Worm (Caenorhabditis elegans) whole organism, L3 larva: ENCODE results near the gene T16G12.8.

Source experiments
- R02D3.7 ChIP-seq: fragments of 150-350 bp; optimal IDR thresholded peaks from 2 replicates; lab custom pipeline; 2014; ENCODE audit warnings: missing biosample characterization, missing genetic modification characterization
- ZK546.5 ChIP-seq: sonication (generic microtip); optimal IDR thresholded peaks from 2 replicates; lab custom pipeline; 2017; ENCODE audit warnings: missing biosample characterization, missing genetic modification characterization
- aly-2 ChIP-seq: fragments of 150-350 bp; optimal IDR thresholded peaks from 2 replicates; lab custom pipeline; 2014; ENCODE audit warnings: missing biosample characterization, missing genetic modification characterization
- ama-1 ChIP-seq: fragments of 150-350 bp; optimal IDR thresholded peaks from 2 replicates; lab custom pipeline; 2018
- ceh-16 ChIP-seq: sonication (generic microtip); optimal IDR thresholded peaks from 2 replicates; lab custom pipeline; 2017; ENCODE audit warnings: missing biosample characterization, missing genetic modification characterization
- ceh-28 ChIP-seq: fragments of 150-350 bp; optimal IDR thresholded peaks from 2 replicates; lab custom pipeline; 2014; ENCODE audit warnings: missing biosample characterization, missing genetic modification reagents, missing genetic modification characterization
- ceh-82 ChIP-seq: fragments of 150-350 bp; optimal IDR thresholded peaks from 2 replicates; lab custom pipeline; 2014; ENCODE audit warnings: missing biosample characterization, missing genetic modification characterization
- ceh-9 ChIP-seq: sonication (generic microtip); optimal IDR thresholded peaks from 2 replicates; lab custom pipeline; 2018; ENCODE audit warnings: missing biosample characterization, missing genetic modification characterization
- daf-12 ChIP-seq: fragments of 150-350 bp; optimal IDR thresholded peaks from 2 replicates; lab custom pipeline; 2014; ENCODE audit warnings: missing biosample characterization, missing genetic modification reagents, missing genetic modification characterization
- egl-27 ChIP-seq: sonication (generic microtip); optimal IDR thresholded peaks from 4 replicates; lab custom pipeline; 2017; ENCODE audit warnings: missing biosample characterization, missing genetic modification reagents, missing genetic modification characterization
- egl-5 ChIP-seq: fragments of 150-350 bp; optimal IDR thresholded peaks from 2 replicates; lab custom pipeline; 2017; ENCODE audit warnings: missing biosample characterization, missing genetic modification reagents, missing genetic modification characterization, inconsistent platforms
- elt-1 ChIP-seq: fragments of 150-350 bp; optimal IDR thresholded peaks from 2 replicates; lab custom pipeline; 2014; ENCODE audit warnings: missing biosample characterization, missing genetic modification characterization
- elt-2 ChIP-seq: sonication (generic microtip); optimal IDR thresholded peaks from 2 replicates; lab custom pipeline; 2016; ENCODE audit warnings: missing genetic modification reagents, mild to moderate bottlenecking, missing genetic modification characterization, missing compliant biosample characterization
- elt-3 ChIP-seq, 3 experiments: fragments of 150-350 bp in 1 of 3; sonication (generic microtip) in 2 of 3; optimal IDR thresholded peaks; 2 replicates in 2 of 3; 4 replicates in 1 of 3; lab custom pipeline; 2014 to 2017; ENCODE audit warnings: missing biosample characterization in 3 of 3, missing genetic modification characterization in 3 of 3
- eor-1 ChIP-seq, 2 experiments: fragments of 150-350 bp; optimal IDR thresholded peaks; 2 replicates each; lab custom pipeline; 2014 to 2018; ENCODE audit warnings: missing biosample characterization in 2 of 2, missing genetic modification characterization in 2 of 2
- fkh-10 ChIP-seq: sonication (generic microtip); optimal IDR thresholded peaks from 2 replicates; lab custom pipeline; 2017; ENCODE audit warnings: missing biosample characterization, missing genetic modification reagents, missing genetic modification characterization
- fkh-2 ChIP-seq: fragments of 150-350 bp; optimal IDR thresholded peaks from 2 replicates; lab custom pipeline; 2014; ENCODE audit warnings: missing biosample characterization, missing genetic modification reagents, missing genetic modification characterization
- fos-1 ChIP-seq: fragments of 150-350 bp; optimal IDR thresholded peaks from 2 replicates; lab custom pipeline; 2014; ENCODE audit warnings: missing biosample characterization, missing genetic modification characterization
- hmg-11 ChIP-seq: sonication (generic microtip); optimal IDR thresholded peaks from 2 replicates; lab custom pipeline; 2016; ENCODE audit warnings: missing genetic modification characterization, missing compliant biosample characterization
- jun-1 ChIP-seq: fragments of 150-350 bp; optimal IDR thresholded peaks from 2 replicates; lab custom pipeline; 2014; ENCODE audit warnings: missing biosample characterization, missing genetic modification reagents, missing genetic modification characterization
- lin-15B ChIP-seq: fragments of 150-350 bp; optimal IDR thresholded peaks from 2 replicates; lab custom pipeline; 2014; ENCODE audit warnings: missing biosample characterization, missing genetic modification characterization
- lin-39 ChIP-seq: fragments of 150-350 bp; optimal IDR thresholded peaks from 2 replicates; lab custom pipeline; 2018; ENCODE audit warnings: missing biosample characterization, missing genetic modification reagents, missing genetic modification characterization
- lsy-12 ChIP-seq: sonication (generic microtip); optimal IDR thresholded peaks from 2 replicates; lab custom pipeline; 2016; ENCODE audit warnings: mild to moderate bottlenecking, missing genetic modification characterization, missing compliant biosample characterization
- mdl-1 ChIP-seq: fragments of 150-350 bp; optimal IDR thresholded peaks from 2 replicates; lab custom pipeline; 2014; ENCODE audit warnings: missing biosample characterization, missing genetic modification characterization
- mml-1 ChIP-seq: fragments of 150-350 bp; sonication (generic microtip); optimal IDR thresholded peaks from 3 replicates; lab custom pipeline; 2014; ENCODE audit warnings: missing biosample characterization, missing genetic modification characterization
- nfya-1 ChIP-seq: sonication (generic microtip); optimal IDR thresholded peaks from 2 replicates; lab custom pipeline; 2017; ENCODE audit warnings: missing genetic modification characterization, mild to moderate bottlenecking, missing compliant biosample characterization, antibody characterized with exemption, moderate library complexity; ENCODE audit not compliant: insufficient read depth
- nhr-11 ChIP-seq: fragments of 150-350 bp; optimal IDR thresholded peaks from 2 replicates; lab custom pipeline; 2014; ENCODE audit warnings: missing biosample characterization, missing genetic modification characterization
- nhr-12 ChIP-seq: fragments of 150-350 bp; optimal IDR thresholded peaks from 2 replicates; lab custom pipeline; 2014; ENCODE audit warnings: missing biosample characterization, missing genetic modification characterization
- nhr-23 ChIP-seq: fragments of 150-350 bp; optimal IDR thresholded peaks from 2 replicates; lab custom pipeline; 2014; ENCODE audit warnings: missing biosample characterization, missing genetic modification reagents, missing genetic modification characterization
- nhr-237 ChIP-seq: fragments of 150-350 bp; optimal IDR thresholded peaks from 2 replicates; lab custom pipeline; 2014; ENCODE audit warnings: missing biosample characterization, missing genetic modification characterization
- nhr-25 ChIP-seq: sonication (generic microtip); optimal IDR thresholded peaks from 2 replicates; lab custom pipeline; 2017; ENCODE audit warnings: missing biosample characterization, missing genetic modification characterization
- nhr-28 ChIP-seq: fragments of 150-350 bp; optimal IDR thresholded peaks from 2 replicates; lab custom pipeline; 2014; ENCODE audit warnings: missing biosample characterization, missing genetic modification characterization
- nhr-43 ChIP-seq: sonication (generic microtip); optimal IDR thresholded peaks from 2 replicates; lab custom pipeline; 2016; ENCODE audit warnings: mild to moderate bottlenecking, missing genetic modification characterization, missing compliant biosample characterization; ENCODE audit not compliant: poor library complexity, severe bottlenecking
- nhr-67 ChIP-seq: fragments of 150-350 bp; optimal IDR thresholded peaks from 2 replicates; lab custom pipeline; 2014; ENCODE audit warnings: missing biosample characterization, missing genetic modification characterization
- nhr-76 ChIP-seq: fragments of 150-350 bp; sonication (generic microtip); optimal IDR thresholded peaks from 5 replicates; lab custom pipeline; 2014; ENCODE audit warnings: missing biosample characterization, missing genetic modification characterization
- nhr-77 ChIP-seq: fragments of 150-350 bp; optimal IDR thresholded peaks from 2 replicates; lab custom pipeline; 2014; ENCODE audit warnings: missing biosample characterization, missing genetic modification characterization
- pha-4 ChIP-seq: fragments of 150-350 bp; optimal IDR thresholded peaks from 2 replicates; lab custom pipeline; 2014; ENCODE audit warnings: missing biosample characterization, missing genetic modification reagents, missing genetic modification characterization
- pqm-1 ChIP-seq: fragments of 150-350 bp; optimal IDR thresholded peaks from 2 replicates; lab custom pipeline; 2017; ENCODE audit warnings: missing biosample characterization, missing genetic modification characterization, inconsistent platforms
- sea-2 ChIP-seq: fragments of 150-350 bp; sonication (generic microtip); optimal IDR thresholded peaks from 4 replicates; lab custom pipeline; 2014; ENCODE audit warnings: missing biosample characterization, missing genetic modification reagents, missing genetic modification characterization
- skn-1 ChIP-seq: fragments of 150-350 bp; optimal IDR thresholded peaks from 2 replicates; lab custom pipeline; 2014; ENCODE audit warnings: missing biosample characterization, missing genetic modification characterization
- snpc-4 ChIP-seq: fragments of 150-350 bp; optimal IDR thresholded peaks from 2 replicates; lab custom pipeline; 2014; ENCODE audit warnings: missing biosample characterization, missing genetic modification characterization
- tbx-2 ChIP-seq: sonication (generic microtip); optimal IDR thresholded peaks from 2 replicates; lab custom pipeline; 2016; ENCODE audit warnings: mild to moderate bottlenecking, missing genetic modification characterization, missing compliant biosample characterization
- unc-39 ChIP-seq: sonication (generic microtip); optimal IDR thresholded peaks from 4 replicates; lab custom pipeline; 2017; ENCODE audit warnings: missing biosample characterization, missing genetic modification characterization
- unc-62 ChIP-seq: fragments of 150-350 bp; sonication (generic microtip); optimal IDR thresholded peaks from 4 replicates; lab custom pipeline; 2014; ENCODE audit warnings: missing biosample characterization, missing genetic modification reagents, missing genetic modification characterization
- zag-1 ChIP-seq: fragments of 150-350 bp; optimal IDR thresholded peaks from 2 replicates; lab custom pipeline; 2014; ENCODE audit warnings: missing biosample characterization, missing genetic modification characterization
- ztf-11 ChIP-seq: fragments of 150-350 bp; optimal IDR thresholded peaks from 2 replicates; lab custom pipeline; 2014; ENCODE audit warnings: missing biosample characterization, missing genetic modification characterization
- ztf-4 ChIP-seq: fragments of 150-350 bp; optimal IDR thresholded peaks from 2 replicates; lab custom pipeline; 2014; ENCODE audit warnings: missing biosample characterization, missing genetic modification characterization

The T16G12.8 gene

ce11 chrIII:10094538-10094937 lies 35.4 kb downstream of the T16G12.8 start:
- TF ChIP-seq daf-12 (tag; lab: Kevin White, UChicago) (no peak), hmg-11 (no peak), R02D3.7 (no peak), mdl-1 (no peak), nhr-23 (peak; percentile 55), unc-62 (no peak), mml-1 (tag; lab: Kevin White, UChicago) (no peak), egl-27 (tag; lab: Kevin White, UChicago) (no peak), ama-1 (no peak), ztf-4 (tag; lab: Kevin White, UChicago) (no peak), nhr-237 (tag; lab: Kevin White, UChicago) (no peak), ceh-82 (no peak), fkh-10 (GFP tag; lab: Kevin White, UChicago) (no peak), ceh-9 (no peak), eor-1 (tag; optimal IDR thresholded peaks at IDR 0.05; lab: Kevin White, UChicago) (no peak), elt-2 (no peak), nfya-1 (tag; lab: Kevin White, UChicago) (peak; percentile 93), elt-1 (tag; lab: Kevin White, UChicago) (no peak), unc-39 (tag; lab: Kevin White, UChicago) (no peak), snpc-4 (no peak), zag-1 (tag; lab: Kevin White, UChicago) (no peak), lsy-12 (tag; lab: Kevin White, UChicago) (peak; percentile 52), jun-1 (tag; lab: Kevin White, UChicago) (no peak), ZK546.5 (tag; lab: Kevin White, UChicago) (no peak), lin-39 (tag; lab: Kevin White, UChicago) (peak; percentile 50), nhr-67 (tag; lab: Kevin White, UChicago) (no peak), nhr-11 (tag; lab: Kevin White, UChicago) (no peak), skn-1 (tag; lab: Kevin White, UChicago) (no peak), ceh-16 (tag; lab: Kevin White, UChicago) (no peak), nhr-28 (tag; lab: Kevin White, UChicago) (no peak), elt-3 (tag; optimal IDR thresholded peaks at IDR 0.05; lab: Kevin White, UChicago) (no peak), nhr-76 (tag; lab: Kevin White, UChicago) (no peak), fkh-2 (tag; lab: Kevin White, UChicago) (no peak), ceh-28 (tag; lab: Kevin White, UChicago) (no peak), lin-15B (tag; lab: Kevin White, UChicago) (peak; percentile 51), sea-2 (GFP tag; lab: Kevin White, UChicago) (no peak), nhr-77 (no peak), aly-2 (tag; lab: Kevin White, UChicago) (no peak), nhr-12 (tag; lab: Kevin White, UChicago) (no peak), nhr-25 (tag; lab: Kevin White, UChicago) (peak; percentile 86), ztf-11 (tag; lab: Kevin White, UChicago) (no peak), pha-4 (tag; lab: Kevin White, UChicago) (no peak), pqm-1 (tag; lab: Kevin White, UChicago) (no peak), fos-1 (no peak), tbx-2 (peak; percentile 11), egl-5 (tag; lab: Kevin White, UChicago) (peak; percentile 6), nhr-43 (tag; lab: Kevin White, UChicago) (peak; percentile 63)

DNA sequence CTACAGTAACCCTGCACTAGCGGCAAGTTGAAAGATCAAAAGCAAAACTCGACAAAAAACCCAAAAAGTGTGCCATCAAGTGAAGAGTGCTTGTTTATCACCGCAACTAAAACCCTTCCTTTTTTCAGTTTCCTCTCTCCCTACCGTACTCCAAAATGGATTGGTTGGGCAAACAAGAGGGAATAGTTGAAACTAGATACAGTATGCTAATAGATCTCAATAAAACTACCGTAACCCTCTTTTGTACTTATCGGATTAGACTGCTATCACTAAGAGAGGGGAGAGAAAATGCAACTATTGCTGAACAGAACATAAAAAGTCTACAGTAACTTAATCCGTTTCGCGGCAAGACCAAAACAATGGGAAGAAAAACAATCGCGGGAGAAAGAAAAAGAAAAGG lies 36.3 kb downstream of the T16G12.8 start:
- peak; percentile 52 for TF ChIP-seq ama-1
- no peak for TF ChIP-seq ztf-11 (tag; lab: Kevin White, UChicago)
- TF ChIP-seq elt-1 (tag; lab: Kevin White, UChicago) = no peak
- TF ChIP-seq fkh-2 (tag; lab: Kevin White, UChicago) = no peak
- peak; percentile 34 for TF ChIP-seq nfya-1 (tag; lab: Kevin White, UChicago)
- TF ChIP-seq pha-4 (tag; lab: Kevin White, UChicago) = peak; percentile 47
- TF ChIP-seq elt-2 = peak; percentile 33
